Worm (Caenorhabditis elegans): ENCODE results near the gene C50F4.6.

DNA sequence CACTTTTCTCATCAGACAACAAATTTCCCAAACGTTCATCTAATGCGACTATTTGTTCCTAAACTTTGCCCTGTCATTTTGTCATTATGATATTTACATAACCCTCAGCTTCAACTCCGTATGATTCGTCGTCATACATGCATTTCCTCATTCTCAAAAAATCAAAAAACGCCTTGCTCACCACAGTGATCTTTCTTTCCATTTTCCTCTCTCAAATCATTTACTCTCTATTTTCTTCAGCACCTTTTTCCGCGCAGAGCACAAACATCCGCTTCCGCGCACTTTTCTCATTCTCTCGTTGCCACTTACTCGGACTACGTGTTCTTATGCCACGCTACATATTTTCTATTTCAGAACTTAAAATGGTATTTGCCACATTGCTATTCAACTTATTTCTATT, 31.1 kb downstream of the C50F4.6 start, which contains the start of gene F25B3.2:
- TF ChIP-seq nhr-237 (tag; optimal IDR thresholded peaks at IDR 0.05) (no peak), mdl-1 (tag; optimal IDR thresholded peaks at IDR 0.05) (no peak), ztf-11 (tag; optimal IDR thresholded peaks at IDR 0.05) (no peak), nhr-11 (tag; optimal IDR thresholded peaks at IDR 0.05) (no peak)

Measured in whole organism, L3 larva.